Worm (Caenorhabditis elegans) whole organism, mixed stage, embryonic: ENCODE data around the gene F18C5.10.

Experiments
- lsy-2 ChIP-seq: fragments of 150-350 bp; optimal IDR thresholded peaks from 2 replicates; lab custom pipeline; 2014; ENCODE audit warnings: missing biosample characterization, missing genetic modification characterization
- ztf-11 ChIP-seq: fragments of 150-350 bp; optimal IDR thresholded peaks from 2 replicates; lab custom pipeline; 2014; ENCODE audit warnings: missing biosample characterization, missing genetic modification characterization

ce11 chrII:6597507-6597906 lies 36.3 kb upstream of the F18C5.10 start:
- TF ChIP-seq lsy-2 (tag; lab: Kevin White, UChicago) (no peak), ztf-11 (no peak)
